Worm (Caenorhabditis elegans) whole organism, L2 larva: ENCODE measurements around the gene B0280.9.

ENCODE experiments used
- lin-11 ChIP-seq: fragments of 150-350 bp; sonication (generic microtip); optimal IDR thresholded peaks from 2 replicates; lab custom pipeline; 2014; ENCODE audit warnings: missing biosample characterization, missing genetic modification characterization, inconsistent platforms, mixed read lengths
- peb-1 ChIP-seq: fragments of 150-350 bp; optimal IDR thresholded peaks from 2 replicates; lab custom pipeline; 2014; ENCODE audit warnings: missing biosample characterization, missing genetic modification characterization
- skn-1 ChIP-seq: sonication (generic microtip); optimal IDR thresholded peaks from 2 replicates; lab custom pipeline; 2017; ENCODE audit warnings: missing biosample characterization, missing genetic modification characterization
- unc-39 ChIP-seq: fragments of 150-350 bp; optimal IDR thresholded peaks from 2 replicates; lab custom pipeline; 2014; ENCODE audit warnings: missing biosample characterization, missing genetic modification characterization
- unc-55 ChIP-seq: fragments of 150-350 bp; sonication (generic microtip); optimal IDR thresholded peaks from 3 replicates; lab custom pipeline; 2014; ENCODE audit warnings: missing biosample characterization, missing genetic modification reagents, missing genetic modification characterization
- ztf-11 ChIP-seq: sonication (generic microtip); optimal IDR thresholded peaks from 2 replicates; lab custom pipeline; 2017; ENCODE audit warnings: missing biosample characterization, missing genetic modification characterization
- ztf-4 ChIP-seq: fragments of 150-350 bp; optimal IDR thresholded peaks from 2 replicates; lab custom pipeline; 2014; ENCODE audit warnings: missing biosample characterization, missing genetic modification characterization

DNA sequence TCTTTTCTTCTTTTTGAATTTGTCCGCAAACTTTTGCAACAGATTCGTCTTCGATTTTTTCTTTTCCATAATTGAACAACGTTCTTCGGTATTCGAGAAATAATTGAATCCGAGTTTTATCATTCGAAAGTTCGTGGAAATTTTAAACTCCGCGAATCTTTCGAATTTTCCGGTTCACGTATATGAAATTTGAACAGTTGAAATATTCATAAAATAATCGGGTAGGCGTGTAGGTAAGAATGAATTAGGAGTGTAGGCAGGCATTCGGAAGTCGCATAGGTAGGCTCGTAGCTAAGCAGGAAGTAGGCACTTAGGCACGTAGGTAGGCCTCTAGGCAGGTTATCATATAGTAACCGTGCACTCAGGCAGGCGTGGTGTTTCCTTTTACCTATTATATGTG, 15.5 kb upstream of the B0280.9 start, which contains the start of gene B0280.11:
- TF ChIP-seq unc-39 (no peak), peb-1 (tag; lab: Kevin White, UChicago) (no peak), skn-1 (no peak), ztf-4 (tag; lab: Kevin White, UChicago) (no peak), lin-11 (tag; lab: Kevin White, UChicago) (no peak), unc-55 (GFP tag; lab: Kevin White, UChicago) (no peak), ztf-11 (tag; lab: Kevin White, UChicago) (no peak)
